Fruit fly (Drosophila melanogaster) whole organism, larva: Measurements from ENCODE around the gene CG42495.

ENCODE experiments used
- noc ChIP-seq: fragments of 200-800 bp; sonication (Bioruptor generic); optimal IDR thresholded peaks from 3 replicates; lab custom pipeline; 2019; ENCODE audit warnings: missing biosample characterization, mild to moderate bottlenecking, missing genetic modification characterization, moderate library complexity

Gene CG42495

dm6 chr3L:18698312-18698711, 31.2 kb downstream of the CG42495 start, which contains the start of gene Dic4:
TSS of gene Dic4 (minus strand) at chr3L:18698412.
- no peak for TF ChIP-seq noc (tag; lab: Kevin White, UChicago)
